Worm (Caenorhabditis elegans) whole organism, L1 larva: ENCODE results near the gene sek-3.

Source experiments
- C34B4.2 ChIP-seq: sonication (generic microtip); optimal IDR thresholded peaks from 2 replicates; lab custom pipeline; 2017; ENCODE audit warnings: mild to moderate bottlenecking, missing genetic modification characterization, missing compliant biosample characterization
- ces-1 ChIP-seq: fragments of 150-350 bp; optimal IDR thresholded peaks from 2 replicates; lab custom pipeline; 2014; ENCODE audit warnings: missing biosample characterization, missing genetic modification reagents, missing genetic modification characterization
- lin-15B ChIP-seq: fragments of 150-350 bp; sonication (generic microtip); optimal IDR thresholded peaks from 3 replicates; lab custom pipeline; 2014; ENCODE audit warnings: missing biosample characterization, missing genetic modification characterization
- snpc-4 ChIP-seq: fragments of 150-350 bp; optimal IDR thresholded peaks from 2 replicates; lab custom pipeline; 2014; ENCODE audit warnings: missing biosample characterization, missing genetic modification characterization
- unc-98 ChIP-seq: fragments of 200-800 bp; sonication (Bioruptor generic); IDR thresholded peaks from 2 replicates; pipeline ENCODE4 v1.3.6; 2022; ENCODE audit warnings: missing genetic modification characterization, missing compliant biosample characterization

ce11 chrX:4969228-4969627, 48.5 kb upstream of the sek-3 start, which contains the start of gene M03F4.6:
- TF ChIP-seq snpc-4 (tag; lab: Kevin White, UChicago) (no peak), unc-98 (GFP tag; lab: Robert Waterston, UW) (no peak), C34B4.2 (tag; lab: Kevin White, UChicago) (no peak), ces-1 (no peak), lin-15B (no peak)
